Fruit fly (Drosophila melanogaster) whole organism, embryonic: ENCODE data around the gene uncNacbeta.
A peak's percentile ranks its signal among the peaks of the same experiment; 100 is the strongest.

ENCODE experiments used
- B-H2 ChIP-seq: fragments of 200-800 bp; sonication (Bioruptor generic); optimal IDR thresholded peaks from 2 replicates; lab custom pipeline; 2018; ENCODE audit warnings: missing biosample characterization, mild to moderate bottlenecking, missing genetic modification characterization
- CG10543 ChIP-seq: fragments of 200-800 bp; sonication (Bioruptor generic); optimal IDR thresholded peaks from 3 replicates; lab custom pipeline; 2017; ENCODE audit warnings: missing biosample characterization, mild to moderate bottlenecking, missing genetic modification characterization, moderate library complexity
- CG11085 ChIP-seq: fragments of 200-800 bp; sonication (Bioruptor generic); IDR thresholded peaks from 2 replicates; pipeline ENCODE4 v1.3.6; 2022; ENCODE audit warnings: missing biosample characterization, missing genetic modification characterization
- CG13894 ChIP-seq: fragments of 200-800 bp; sonication (Bioruptor generic); optimal IDR thresholded peaks from 3 replicates; lab custom pipeline; 2018; ENCODE audit warnings: missing biosample characterization, mild to moderate bottlenecking, missing genetic modification characterization, moderate library complexity
- CG14667 ChIP-seq: fragments of 200-800 bp; sonication (Bioruptor generic); IDR thresholded peaks from 2 replicates; pipeline ENCODE4 v1.3.6; 2022; ENCODE audit warnings: missing biosample characterization, missing genetic modification characterization
- CG16813 ChIP-seq: fragments of 200-800 bp; sonication (Bioruptor generic); IDR thresholded peaks from 3 replicates; pipeline ENCODE4 v1.3.6; 2022; ENCODE audit warnings: missing biosample characterization, missing genetic modification characterization; ENCODE audit not compliant: partially characterized antibody
- CG17612 ChIP-seq: fragments of 200-800 bp; sonication (Bioruptor generic); IDR thresholded peaks from 2 replicates; pipeline ENCODE4 v1.3.6; 2022; ENCODE audit warnings: missing biosample characterization, missing genetic modification characterization
- CG18011 ChIP-seq: fragments of 200-800 bp; sonication (Bioruptor generic); optimal IDR thresholded peaks from 2 replicates; lab custom pipeline; 2017; ENCODE audit warnings: missing biosample characterization, missing genetic modification characterization, mild to moderate bottlenecking, moderate library complexity, missing genotype
- CG18619 ChIP-seq: fragments of 200-800 bp; sonication (Bioruptor generic); optimal IDR thresholded peaks from 3 replicates; lab custom pipeline; 2017; ENCODE audit warnings: missing biosample characterization, mild to moderate bottlenecking, missing genetic modification characterization
- CG2678 ChIP-seq: fragments of 200-800 bp; sonication (Bioruptor generic); optimal IDR thresholded peaks from 3 replicates; lab custom pipeline; 2019; ENCODE audit warnings: missing biosample characterization, mild to moderate bottlenecking, missing genetic modification characterization, moderate library complexity
- CG42726 ChIP-seq: fragments of 200-800 bp; sonication (Bioruptor generic); IDR thresholded peaks from 2 replicates; pipeline ENCODE4 v1.3.6; 2022; ENCODE audit warnings: missing biosample characterization, missing genetic modification characterization; ENCODE audit not compliant: partially characterized antibody
- CG4404 ChIP-seq: fragments of 200-800 bp; sonication (Bioruptor generic); IDR thresholded peaks from 2 replicates; pipeline ENCODE4 v1.3.6; 2022; ENCODE audit warnings: missing biosample characterization, missing genetic modification characterization
- CG4820 ChIP-seq: fragments of 200-800 bp; sonication (Bioruptor generic); optimal IDR thresholded peaks from 3 replicates; lab custom pipeline; 2016; ENCODE audit warnings: missing biosample characterization, missing genetic modification characterization
- CG8944 ChIP-seq: fragments of 200-800 bp; sonication (Bioruptor generic); optimal IDR thresholded peaks from 3 replicates; lab custom pipeline; 2016; ENCODE audit warnings: missing biosample characterization, missing genetic modification characterization
- CHES-1-like ChIP-seq: fragments of 200-800 bp; sonication (Bioruptor generic); optimal IDR thresholded peaks from 2 replicates; lab custom pipeline; 2016; ENCODE audit warnings: missing biosample characterization, missing genetic modification characterization
- Camta ChIP-seq: fragments of 200-800 bp; sonication (Bioruptor generic); optimal IDR thresholded peaks from 2 replicates; lab custom pipeline; 2016; ENCODE audit warnings: missing biosample characterization, missing genetic modification characterization
- Dad ChIP-seq: fragments of 200-800 bp; sonication (Bioruptor generic); optimal IDR thresholded peaks from 3 replicates; lab custom pipeline; 2016; ENCODE audit warnings: missing biosample characterization, missing genetic modification characterization
- Dll ChIP-seq: fragments of 200-800 bp; sonication (Bioruptor generic); IDR thresholded peaks from 4 replicates; pipeline ENCODE4 v1.3.6; 2022; ENCODE audit warnings: missing biosample characterization, missing genetic modification characterization; ENCODE audit not compliant: partially characterized antibody
- Doc3 ChIP-seq: fragments of 200-800 bp; sonication (Bioruptor generic); IDR thresholded peaks from 3 replicates; pipeline ENCODE4 v1.3.6; 2022; ENCODE audit warnings: missing biosample characterization, missing genetic modification characterization; ENCODE audit not compliant: partially characterized antibody
- E2f1 ChIP-seq: fragments of 200-800 bp; sonication (Bioruptor generic); IDR thresholded peaks from 2 replicates; pipeline ENCODE4 v1.3.6; 2022; ENCODE audit warnings: missing biosample characterization, missing genetic modification characterization
- Eip74EF ChIP-seq, 2 experiments: fragments of 200-800 bp in 1 of 2; fragments of >200 bp in 1 of 2; sonication (Bioruptor generic) in 1 of 2; optimal IDR thresholded peaks; 2 replicates each; lab custom pipeline; 2017 to 2019; ENCODE audit warnings: missing biosample characterization in 2 of 2, missing genetic modification characterization in 2 of 2, mild to moderate bottlenecking in 1 of 2, moderate library complexity in 1 of 2
- HLH4C ChIP-seq: fragments of 200-800 bp; sonication (Bioruptor generic); IDR thresholded peaks from 3 replicates; pipeline ENCODE4 v1.3.6; 2022; ENCODE audit warnings: missing biosample characterization, missing genetic modification characterization; ENCODE audit not compliant: partially characterized antibody
- Jarid2 ChIP-seq: fragments of 200-800 bp; sonication (Bioruptor generic); optimal IDR thresholded peaks from 3 replicates; lab custom pipeline; 2017; ENCODE audit warnings: mild to moderate bottlenecking, missing biosample characterization, missing genetic modification reagents, missing genetic modification characterization
- Med ChIP-seq: fragments of 200-800 bp; sonication (Bioruptor generic); peaks from one replicate; lab custom pipeline; 2016; ENCODE audit warnings: missing biosample characterization, missing genetic modification characterization, mild to moderate bottlenecking, inconsistent platforms, moderate library complexity
- Scr ChIP-seq: fragments of 200-800 bp; sonication (Bioruptor generic); IDR thresholded peaks from 2 replicates; pipeline ENCODE4 v1.3.6; 2022; ENCODE audit warnings: missing biosample characterization, missing genetic modification characterization; ENCODE audit not compliant: partially characterized antibody
- Stat92E ChIP-seq, 3 experiments: fragments of >200 bp in 2 of 3; fragments of 200-800 bp in 1 of 3; sonication (Bioruptor generic) in 1 of 3; optimal IDR thresholded peaks; 2 replicates each; lab custom pipeline; 2017 to 2019; ENCODE audit warnings: missing biosample characterization in 3 of 3, missing genetic modification characterization in 3 of 3, mild to moderate bottlenecking in 1 of 3, moderate library complexity in 1 of 3
- al ChIP-seq: fragments of 200-800 bp; sonication (Bioruptor generic); IDR thresholded peaks from 2 replicates; pipeline ENCODE4 v1.3.6; 2022; ENCODE audit warnings: missing biosample characterization, missing genetic modification characterization
- aop ChIP-seq: fragments of 200-800 bp; sonication (Bioruptor generic); IDR thresholded peaks from 2 replicates; pipeline ENCODE4 v1.3.6; 2022; ENCODE audit warnings: missing biosample characterization, missing genetic modification characterization
- cad ChIP-seq: fragments of >200 bp; optimal IDR thresholded peaks from 2 replicates; lab custom pipeline; 2017; ENCODE audit warnings: missing biosample characterization, missing genetic modification characterization
- chif ChIP-seq, 2 experiments: fragments of 200-800 bp; sonication (Bioruptor generic); optimal IDR thresholded peaks; 3 replicates each; lab custom pipeline; 2016; ENCODE audit warnings: missing biosample characterization in 2 of 2, missing genetic modification characterization in 2 of 2
- danr ChIP-seq: fragments of 200-800 bp; sonication (Bioruptor generic); IDR thresholded peaks from 2 replicates; pipeline ENCODE4 v1.3.6; 2022; ENCODE audit warnings: missing biosample characterization, missing genetic modification characterization
- ems ChIP-seq: fragments of 200-800 bp; sonication (Bioruptor generic); optimal IDR thresholded peaks from 3 replicates; lab custom pipeline; 2016; ENCODE audit warnings: missing biosample characterization, missing genetic modification characterization
- fd3F ChIP-seq: fragments of 200-800 bp; sonication (Bioruptor generic); optimal IDR thresholded peaks from 2 replicates; lab custom pipeline; 2018; ENCODE audit warnings: missing biosample characterization, mild to moderate bottlenecking, missing genetic modification characterization, moderate library complexity
- gcm ChIP-seq: fragments of 200-800 bp; sonication (Bioruptor generic); optimal IDR thresholded peaks from 2 replicates; lab custom pipeline; 2019; ENCODE audit warnings: missing biosample characterization, mild to moderate bottlenecking, missing genetic modification characterization, moderate library complexity
- grn ChIP-seq: fragments of 200-800 bp; sonication (Bioruptor generic); optimal IDR thresholded peaks from 3 replicates; lab custom pipeline; 2017; ENCODE audit warnings: missing biosample characterization, missing genetic modification characterization
- hkb ChIP-seq, 2 experiments: fragments of 200-800 bp in 1 of 2; fragments of >200 bp in 1 of 2; sonication (Bioruptor generic) in 1 of 2; IDR thresholded peaks in 1 of 2; optimal IDR thresholded peaks in 1 of 2; 2 replicates each; pipeline versions ENCODE4 v1.3.6 to Lab custom; 2017 to 2022; ENCODE audit warnings: missing biosample characterization in 1 of 2, missing genetic modification characterization in 1 of 2
- repo ChIP-seq: fragments of 200-800 bp; sonication (Bioruptor generic); optimal IDR thresholded peaks from 2 replicates; lab custom pipeline; 2016; ENCODE audit warnings: missing biosample characterization, missing genetic modification characterization
- sc ChIP-seq, 3 experiments: fragments of >200 bp in 2 of 3; fragments of 200-800 bp in 1 of 3; sonication (Bioruptor generic) in 1 of 3; optimal IDR thresholded peaks; 2 replicates in 2 of 3; 3 replicates in 1 of 3; lab custom pipeline; 2017; ENCODE audit warnings: mild to moderate bottlenecking in 1 of 3, missing biosample characterization in 1 of 3, missing genetic modification characterization in 1 of 3, missing genetic modification reagents in 1 of 3
- sd ChIP-seq: fragments of 200-800 bp; sonication (Bioruptor generic); optimal IDR thresholded peaks from 3 replicates; lab custom pipeline; 2018; ENCODE audit warnings: missing biosample characterization, mild to moderate bottlenecking, missing genetic modification characterization, moderate library complexity
- tin ChIP-seq: fragments of 200-800 bp; sonication (Bioruptor generic); optimal IDR thresholded peaks from 3 replicates; lab custom pipeline; 2016; ENCODE audit warnings: missing biosample characterization, missing genetic modification characterization
- ttk ChIP-seq: fragments of 200-800 bp; sonication (Bioruptor generic); IDR thresholded peaks from 2 replicates; pipeline ENCODE4 v2.1.2; 2022; ENCODE audit warnings: missing biosample characterization, missing genetic modification characterization
- tup ChIP-seq: fragments of 200-800 bp; sonication (Bioruptor generic); optimal IDR thresholded peaks from 2 replicates; lab custom pipeline; 2016; ENCODE audit warnings: missing biosample characterization, mild to moderate bottlenecking, missing genetic modification characterization, moderate library complexity
- twi ChIP-seq: fragments of 200-800 bp; optimal IDR thresholded peaks from 2 replicates; lab custom pipeline; 2019; ENCODE audit warnings: missing biosample characterization, mild to moderate bottlenecking, missing genetic modification characterization, moderate library complexity
- tx ChIP-seq: fragments of 200-800 bp; sonication (Bioruptor generic); optimal IDR thresholded peaks from 2 replicates; lab custom pipeline; 2016; ENCODE audit warnings: missing biosample characterization, missing genetic modification characterization
- vvl ChIP-seq: fragments of 200-800 bp; sonication (Bioruptor generic); IDR thresholded peaks from 2 replicates; pipeline ENCODE4 v1.3.6; 2022; ENCODE audit warnings: missing biosample characterization, missing genetic modification characterization
- wek ChIP-seq: fragments of 200-800 bp; sonication (Bioruptor generic); optimal IDR thresholded peaks from 3 replicates; lab custom pipeline; 2018; ENCODE audit warnings: missing biosample characterization, mild to moderate bottlenecking, missing genetic modification characterization, moderate library complexity
- zen2 ChIP-seq: fragments of 200-800 bp; sonication (Bioruptor generic); IDR thresholded peaks from 3 replicates; pipeline ENCODE4 v1.3.6; 2022; ENCODE audit warnings: missing biosample characterization, missing genetic modification characterization; ENCODE audit not compliant: partially characterized antibody

uncNacbeta gene

DNA sequence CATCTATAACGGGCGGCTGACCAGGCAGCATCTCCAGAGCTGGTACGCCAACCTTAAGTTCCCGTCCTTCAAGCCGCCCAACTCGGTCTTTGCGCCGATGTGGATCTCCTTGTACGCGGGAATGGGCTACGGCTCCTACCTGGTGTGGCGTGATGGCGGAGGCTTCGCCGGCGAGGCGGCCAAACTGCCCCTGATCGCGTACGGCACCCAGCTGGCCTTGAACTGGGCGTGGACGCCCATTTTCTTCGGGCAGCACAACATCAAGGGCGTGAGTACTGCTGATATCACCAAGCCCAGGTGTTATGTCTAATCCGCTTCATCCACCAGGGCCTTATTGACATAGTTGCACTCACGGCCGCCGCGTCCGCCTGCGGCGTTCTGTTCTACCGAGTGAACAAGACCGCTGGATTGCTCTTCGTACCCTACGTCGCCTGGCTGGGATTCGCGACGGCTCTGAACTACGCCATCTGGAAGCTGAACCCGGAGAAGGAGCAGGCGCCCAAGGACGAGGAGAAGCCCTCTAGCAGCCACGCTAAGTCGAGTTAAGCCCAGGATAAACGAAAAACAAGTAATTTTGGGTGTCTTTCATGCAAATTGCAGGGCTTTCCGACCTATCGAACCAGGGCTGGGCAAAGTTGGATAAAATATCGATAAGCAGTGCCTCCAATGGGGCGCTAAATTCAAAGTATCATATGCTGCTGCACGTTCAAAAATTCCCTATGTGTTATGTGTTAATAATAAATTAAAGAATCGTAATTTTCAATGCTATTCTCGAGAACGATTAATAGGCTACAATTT is 3.6 kb downstream of the uncNacbeta start, which contains the start of gene rempA (continued):
- TF ChIP-seq cad (GFP tag; lab: Kevin White, UChicago) (no peak), ems (GFP tag; lab: Kevin White, UChicago) (no peak), Dad (GFP tag; lab: Kevin White, UChicago) (no peak), Eip74EF (GFP tag; optimal IDR thresholded peaks at IDR 0.05; lab: Kevin White, UChicago) (no peak), tin (GFP tag; lab: Kevin White, UChicago) (no peak), CG4404 (GFP tag; lab: Robert Waterston, UW) (no peak), Camta (GFP tag; lab: Kevin White, UChicago) (no peak), Scr (GFP tag; lab: Robert Waterston, UW) (peak; percentile 71), CG13894 (tag; lab: Kevin White, UChicago) (no peak), chif (GFP tag; optimal IDR thresholded peaks at IDR 0.05; lab: Kevin White, UChicago) (no peak), CG8944 (GFP tag; lab: Kevin White, UChicago) (no peak), tup (GFP tag; lab: Kevin White, UChicago) (no peak), ttk (no peak), HLH4C (peak; percentile 60; the same call in 2 of the 3 replicates), E2f1 (GFP tag; lab: Robert Waterston, UW) (no peak), sd (tag; lab: Kevin White, UChicago) (no peak), sc (optimal IDR thresholded peaks at IDR 0.05; lab: Kevin White, UChicago) (no peak), sc (GFP tag; optimal IDR thresholded peaks at IDR 0.05; lab: Kevin White, UChicago) (no peak), hkb (optimal IDR thresholded peaks at IDR 0.05; lab: Kevin White, UChicago) (no peak), hkb (GFP tag; IDR thresholded peaks at IDR 0.05; lab: Robert Waterston, UW) (0 out of 2 replicates have a peak, but pooled peaks have one; percentile 9), danr (GFP tag; lab: Robert Waterston, UW) (no peak), B-H2 (GFP tag; lab: Kevin White, UChicago) (no peak), CG10543 (GFP tag; lab: Kevin White, UChicago) (no peak), repo (GFP tag; lab: Kevin White, UChicago) (no peak), wek (GFP tag; lab: Kevin White, UChicago) (no peak), CG42726 (peak; percentile 35; the same call in 1 of the 2 replicates), Jarid2 (GFP tag; lab: Kevin White, UChicago) (no peak), fd3F (GFP tag; lab: Kevin White, UChicago) (no peak), tx (GFP tag; lab: Kevin White, UChicago) (no peak), Stat92E (GFP tag; optimal IDR thresholded peaks at IDR 0.05; lab: Kevin White, UChicago) (no peak), al (GFP tag; lab: Robert Waterston, UW) (no peak), CG4820 (no peak), CG18011 (GFP tag; lab: Kevin White, UChicago) (no peak), CG2678 (no peak), twi (no peak), aop (GFP tag; lab: Robert Waterston, UW) (no peak), CG18619 (GFP tag; lab: Kevin White, UChicago) (no peak), grn (GFP tag; lab: Kevin White, UChicago) (no peak), CG11085 (GFP tag; lab: Robert Waterston, UW) (no peak), CG14667 (GFP tag; lab: Robert Waterston, UW) (no peak), CHES-1-like (GFP tag; lab: Kevin White, UChicago) (no peak), zen2 (GFP tag; lab: Robert Waterston, UW) (peak; percentile 32; the same call in 1 of the 3 replicates), Dll (peak; percentile 74), Doc3 (peak; percentile 60), CG16813 (GFP tag; lab: Robert Waterston, UW) (peak; percentile 59; the same call in 2 of the 3 replicates), gcm (no peak), vvl (0 out of 2 replicates have a peak, but pooled peaks have one; percentile 12), CG17612 (GFP tag; lab: Robert Waterston, UW) (no peak), Med (peak; percentile 68)
